Worm (Caenorhabditis elegans) whole organism, young adult: ENCODE results near the gene polk-1.

Experiments used
- B0261.1 ChIP-seq: sonication (generic microtip); optimal IDR thresholded peaks from 2 replicates; lab custom pipeline; 2016; ENCODE audit warnings: mild to moderate bottlenecking, missing genetic modification characterization, moderate library complexity, missing compliant biosample characterization
- F37B4.10 ChIP-seq: fragments of 200-800 bp; sonication (Bioruptor generic); IDR thresholded peaks from 2 replicates; pipeline ENCODE4 v1.3.6; 2022; ENCODE audit warnings: missing genetic modification characterization, missing compliant biosample characterization
- F39B2.1 ChIP-seq: fragments of 200-800 bp; sonication (Bioruptor generic); IDR thresholded peaks from 2 replicates; pipeline ENCODE4 v1.3.6; 2022; ENCODE audit warnings: missing genetic modification reagents, missing genetic modification characterization, missing compliant biosample characterization
- F52B5.7 ChIP-seq: sonication (generic microtip); optimal IDR thresholded peaks from 2 replicates; lab custom pipeline; 2016; ENCODE audit warnings: mild to moderate bottlenecking, missing genetic modification characterization, missing compliant biosample characterization
- F55B11.4 ChIP-seq: sonication (generic microtip); optimal IDR thresholded peaks from 2 replicates; lab custom pipeline; 2016; ENCODE audit warnings: missing compliant biosample characterization, missing genetic modification characterization, borderline replicate concordance; ENCODE audit not compliant: insufficient read depth
- F57A8.1 ChIP-seq: fragments of 200-800 bp; sonication (Bioruptor generic); optimal IDR thresholded peaks from 2 replicates; lab custom pipeline; 2018; ENCODE audit warnings: mild to moderate bottlenecking, missing genetic modification characterization, moderate library complexity, missing compliant biosample characterization
- K12H6.12 ChIP-seq: fragments of 200-800 bp; sonication (Bioruptor generic); optimal IDR thresholded peaks from 2 replicates; lab custom pipeline; 2018; ENCODE audit warnings: mild to moderate bottlenecking, missing genetic modification characterization, missing compliant biosample characterization
- Y79H2A.3 ChIP-seq: fragments of 200-800 bp; sonication (Bioruptor generic); conservative IDR thresholded peaks from 2 replicates; pipeline ENCODE4 v1.3.6; 2022; ENCODE audit warnings: missing genetic modification reagents, missing genetic modification characterization, missing compliant biosample characterization
- ama-1 ChIP-seq, 3 experiments: fragments of 150-350 bp in 1 of 3; sonication (generic microtip) in 2 of 3; optimal IDR thresholded peaks; 2 replicates each; lab custom pipeline; 2014 to 2018; ENCODE audit warnings: missing biosample characterization in 2 of 3, missing genetic modification characterization in 2 of 3, missing genetic modification reagents in 2 of 3
- aptf-2 ChIP-seq: fragments of 200-800 bp; sonication (Bioruptor generic); conservative IDR thresholded peaks from 2 replicates; pipeline ENCODE4 v1.3.6; 2022; ENCODE audit warnings: missing genetic modification reagents, missing genetic modification characterization, missing compliant biosample characterization
- atf-7 ChIP-seq: sonication (generic microtip); optimal IDR thresholded peaks from 2 replicates; lab custom pipeline; 2017; ENCODE audit warnings: mild to moderate bottlenecking, missing genetic modification characterization, missing compliant biosample characterization
- ccch-3 ChIP-seq: fragments of 200-800 bp; sonication (Bioruptor generic); optimal IDR thresholded peaks from 2 replicates; lab custom pipeline; 2018; ENCODE audit warnings: mild to moderate bottlenecking, missing genetic modification characterization, missing compliant biosample characterization
- chd-7 ChIP-seq: sonication (generic microtip); optimal IDR thresholded peaks from 2 replicates; lab custom pipeline; 2016; ENCODE audit warnings: mild to moderate bottlenecking, missing genetic modification characterization, moderate library complexity, missing compliant biosample characterization
- dpl-1 ChIP-seq: fragments of 150-350 bp; optimal IDR thresholded peaks from 2 replicates; lab custom pipeline; 2014; ENCODE audit warnings: missing biosample characterization, missing genetic modification reagents, missing genetic modification characterization
- egl-44 ChIP-seq: fragments of 200-800 bp; sonication (Bioruptor generic); IDR thresholded peaks from 2 replicates; pipeline ENCODE4 v1.3.6; 2022; ENCODE audit warnings: missing genetic modification reagents, missing genetic modification characterization, missing compliant biosample characterization
- gei-17 ChIP-seq: fragments of 200-800 bp; sonication (Bioruptor generic); optimal IDR thresholded peaks from 2 replicates; lab custom pipeline; 2018; ENCODE audit warnings: mild to moderate bottlenecking, missing genetic modification characterization, missing compliant biosample characterization
- hmg-20 ChIP-seq: fragments of 200-800 bp; sonication (Bioruptor generic); IDR thresholded peaks from 2 replicates; pipeline ENCODE4 v1.3.6; 2022; ENCODE audit warnings: missing genetic modification reagents, missing genetic modification characterization, missing compliant biosample characterization
- lag-1 ChIP-seq: fragments of 200-800 bp; sonication (Bioruptor generic); IDR thresholded peaks from 2 replicates; pipeline ENCODE4 v1.3.6; 2022; ENCODE audit warnings: missing genetic modification reagents, missing genetic modification characterization, missing compliant biosample characterization
- lin-54 ChIP-seq: fragments of 200-800 bp; sonication (Bioruptor generic); optimal IDR thresholded peaks from 2 replicates; lab custom pipeline; 2018; ENCODE audit warnings: mild to moderate bottlenecking, missing genetic modification characterization, missing compliant biosample characterization
- madf-10 ChIP-seq: sonication (generic microtip); optimal IDR thresholded peaks from 2 replicates; lab custom pipeline; 2016; ENCODE audit warnings: mild to moderate bottlenecking, missing genetic modification characterization, missing compliant biosample characterization
- mxl-1 ChIP-seq: sonication (generic microtip); optimal IDR thresholded peaks from 2 replicates; lab custom pipeline; 2016; ENCODE audit warnings: missing genetic modification characterization, missing compliant biosample characterization
- nfya-1 ChIP-seq: sonication (generic microtip); optimal IDR thresholded peaks from 2 replicates; lab custom pipeline; 2017; ENCODE audit warnings: antibody characterized with exemption, missing compliant biosample characterization, missing genetic modification characterization, borderline replicate concordance; ENCODE audit not compliant: insufficient read depth
- nhr-120 ChIP-seq: fragments of 200-800 bp; sonication (Bioruptor generic); IDR thresholded peaks from 2 replicates; pipeline ENCODE4 v1.3.6; 2022; ENCODE audit warnings: missing genetic modification characterization, missing compliant biosample characterization
- nhr-80 ChIP-seq: sonication (generic microtip); optimal IDR thresholded peaks from 2 replicates; lab custom pipeline; 2016; ENCODE audit warnings: missing genetic modification characterization, missing compliant biosample characterization
- nhr-90 ChIP-seq: sonication (generic microtip); optimal IDR thresholded peaks from 2 replicates; lab custom pipeline; 2016; ENCODE audit warnings: missing genotype, mild to moderate bottlenecking, missing genetic modification characterization, missing compliant biosample characterization
- pbrm-1 ChIP-seq: fragments of 200-800 bp; sonication (Bioruptor generic); IDR thresholded peaks from 2 replicates; pipeline ENCODE4 v1.3.6; 2022; ENCODE audit warnings: missing genetic modification reagents, missing genetic modification characterization, missing compliant biosample characterization
- rcor-1 ChIP-seq: fragments of 200-800 bp; sonication (Bioruptor generic); IDR thresholded peaks from 2 replicates; pipeline ENCODE4 v1.3.6; 2022; ENCODE audit warnings: missing genetic modification reagents, missing genetic modification characterization, missing compliant biosample characterization
- repo-1 ChIP-seq: sonication (generic microtip); optimal IDR thresholded peaks from 2 replicates; lab custom pipeline; 2017; ENCODE audit warnings: mild to moderate bottlenecking, missing genetic modification characterization, missing compliant biosample characterization
- rpc-1 ChIP-seq, 2 experiments: fragments of 150-350 bp in 1 of 2; sonication (generic microtip) in 1 of 2; optimal IDR thresholded peaks; 2 replicates each; lab custom pipeline; 2014 to 2018; ENCODE audit warnings: missing biosample characterization in 1 of 2, missing genetic modification characterization in 1 of 2, missing genetic modification reagents in 1 of 2, missing genotype in 1 of 2
- tbx-9 ChIP-seq: sonication (generic microtip); optimal IDR thresholded peaks from 2 replicates; lab custom pipeline; 2016; ENCODE audit warnings: borderline replicate concordance, missing genetic modification characterization, inconsistent platforms, missing compliant biosample characterization
- unc-130 ChIP-seq: sonication (generic microtip); optimal IDR thresholded peaks from 2 replicates; lab custom pipeline; 2016; ENCODE audit warnings: missing genetic modification reagents, missing genetic modification characterization, missing compliant biosample characterization
- xnd-1 ChIP-seq: sonication (generic microtip); optimal IDR thresholded peaks from 2 replicates; lab custom pipeline; 2016; ENCODE audit warnings: missing genotype, missing genetic modification reagents, missing genetic modification characterization, missing compliant biosample characterization
- ztf-18 ChIP-seq: sonication (generic microtip); optimal IDR thresholded peaks from 2 replicates; lab custom pipeline; 2016; ENCODE audit warnings: missing genotype, mild to moderate bottlenecking, missing genetic modification characterization, missing compliant biosample characterization
- ztf-26 ChIP-seq: sonication (generic microtip); optimal IDR thresholded peaks from 2 replicates; lab custom pipeline; 2017; ENCODE audit warnings: missing genetic modification characterization, missing compliant biosample characterization
- ztf-3 ChIP-seq: fragments of 200-800 bp; sonication (Bioruptor generic); optimal IDR thresholded peaks from 2 replicates; lab custom pipeline; 2018; ENCODE audit warnings: mild to moderate bottlenecking, missing genetic modification characterization, missing compliant biosample characterization

The polk-1 gene

DNA sequence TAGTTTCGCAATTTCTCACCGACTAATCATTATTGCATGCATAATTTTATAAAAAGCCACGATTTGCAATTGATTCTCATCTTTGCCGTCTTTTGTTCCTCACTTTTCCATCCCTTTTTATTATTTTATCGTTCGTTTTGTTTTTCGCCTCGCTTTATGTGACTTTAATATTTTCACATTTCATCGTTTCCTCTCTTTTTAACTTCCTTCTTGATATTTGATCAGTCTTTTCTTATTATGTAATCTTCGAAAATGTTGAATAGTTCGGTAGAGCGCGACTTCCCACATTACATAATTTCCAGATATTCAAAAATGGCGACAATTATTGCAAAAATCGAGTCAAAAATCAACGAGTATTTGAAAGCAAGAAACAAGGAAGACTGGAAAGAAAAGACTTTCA is 22.9 kb downstream of the polk-1 start, which contains the start of gene C06E1.1:
Gene C06E1.1 (plus strand): TSS at position 301 of the 400 bp plus-strand sequence.
- TF ChIP-seq gei-17 (GFP tag; lab: Kevin White, UChicago), result no peak
- no peak for TF ChIP-seq madf-10 (tag; lab: Kevin White, UChicago)
- TF ChIP-seq B0261.1 (tag; lab: Kevin White, UChicago), result no peak
- TF ChIP-seq pbrm-1 (GFP tag; lab: Robert Waterston, UW), result no peak
- TF ChIP-seq hmg-20, result no peak
- no peak for TF ChIP-seq unc-130
- no peak for TF ChIP-seq egl-44 (GFP tag; lab: Robert Waterston, UW)
- TF ChIP-seq F39B2.1, result no peak
- TF ChIP-seq nfya-1 (tag; lab: Kevin White, UChicago), result no peak
- TF ChIP-seq F37B4.10 (GFP tag; lab: Robert Waterston, UW), result no peak
- no peak for TF ChIP-seq atf-7
- no peak for TF ChIP-seq repo-1 (tag; lab: Kevin White, UChicago)

DNA sequence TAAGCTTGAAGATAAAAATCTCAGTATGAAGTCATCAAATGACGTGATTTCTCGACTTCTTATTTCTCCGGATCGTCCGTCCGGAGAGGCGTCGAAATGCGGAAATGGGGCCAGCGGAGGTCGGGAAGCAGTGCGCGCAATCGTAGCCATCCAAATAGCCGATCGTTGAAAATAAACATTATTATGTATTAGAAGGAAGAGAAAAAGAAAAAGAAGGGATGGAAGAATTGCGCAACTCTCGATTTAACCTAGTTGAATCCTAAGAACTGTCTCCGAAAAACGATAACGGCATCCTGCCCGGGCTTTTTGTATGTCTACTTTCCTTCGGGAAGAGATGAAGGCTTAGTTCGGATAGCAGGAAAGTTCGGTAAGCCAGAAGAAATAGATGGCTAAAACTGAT is 26.2 kb downstream of the polk-1 start:
- no peak for TF ChIP-seq rcor-1 (GFP tag; lab: Robert Waterston, UW)

DNA sequence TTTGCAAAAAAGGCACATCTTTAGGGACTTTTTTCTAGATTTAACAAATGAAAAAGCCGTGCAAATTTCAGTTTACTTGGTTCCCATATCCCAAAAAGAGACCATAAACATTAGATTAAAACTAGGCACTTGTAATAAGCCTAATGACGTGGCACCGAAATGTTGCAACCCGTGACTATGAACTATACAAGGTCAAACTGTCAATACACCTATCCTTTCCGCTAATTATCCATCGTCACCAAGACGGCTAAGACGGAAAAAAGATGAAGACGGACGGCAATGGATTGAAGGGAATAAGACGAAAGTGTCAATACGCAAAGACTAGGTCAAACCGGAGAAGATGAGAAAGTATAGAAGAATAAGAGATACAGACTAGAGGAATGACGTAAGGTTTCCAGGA is 29.4 kb downstream of the polk-1 start:
- TF ChIP-seq ztf-26 (tag; lab: Kevin White, UChicago), result no peak
- no peak for TF ChIP-seq chd-7
- no peak for TF ChIP-seq ccch-3 (GFP tag; lab: Kevin White, UChicago)
- no peak for TF ChIP-seq xnd-1 (tag; lab: Kevin White, UChicago)
- no peak for TF ChIP-seq F55B11.4 (tag; lab: Kevin White, UChicago)
- TF ChIP-seq aptf-2 (GFP tag; lab: Robert Waterston, UW), result no peak
- TF ChIP-seq rpc-1 (optimal IDR thresholded peaks at IDR 0.05; lab: Kevin White, UChicago), result no peak
- TF ChIP-seq rpc-1 (tag; optimal IDR thresholded peaks at IDR 0.05; lab: Kevin White, UChicago), result no peak

DNA sequence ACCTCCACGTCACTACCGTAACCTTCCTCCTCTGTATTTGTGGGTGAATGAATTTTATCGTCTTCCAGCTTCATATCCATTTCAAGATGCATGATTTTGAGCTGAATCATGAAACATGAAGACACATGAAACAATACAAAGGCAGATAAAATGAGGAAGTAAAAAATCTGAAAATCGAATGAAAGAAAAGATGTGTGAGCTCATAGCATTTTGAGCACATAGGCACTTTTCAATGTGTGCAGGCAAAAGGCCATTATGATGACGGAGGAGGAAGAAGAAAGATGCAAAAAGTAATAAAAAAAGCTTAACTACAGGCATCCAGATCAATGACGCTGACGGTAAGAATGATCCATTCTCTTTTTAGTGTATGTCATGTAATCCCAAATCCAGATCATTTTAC is 30.6 kb downstream of the polk-1 start, which contains the start of gene ztf-30:
Gene ztf-30 (minus strand): TSS at position 101 of the 400 bp plus-strand sequence.
- TF ChIP-seq dpl-1 (GFP tag; lab: Kevin White, UChicago), result no peak
- TF ChIP-seq F57A8.1 (GFP tag; lab: Kevin White, UChicago), result no peak
- TF ChIP-seq nfya-1 (tag; lab: Kevin White, UChicago), result no peak
- TF ChIP-seq nhr-120, result no peak
- TF ChIP-seq F52B5.7, result no peak
- no peak for TF ChIP-seq lin-54 (GFP tag; lab: Kevin White, UChicago)
- TF ChIP-seq lag-1 (GFP tag; lab: Robert Waterston, UW), result no peak
- TF ChIP-seq mxl-1 (tag; lab: Kevin White, UChicago), result no peak
- TF ChIP-seq nhr-90 (tag; lab: Kevin White, UChicago), result no peak
- TF ChIP-seq ztf-18 (tag; lab: Kevin White, UChicago), result no peak

DNA sequence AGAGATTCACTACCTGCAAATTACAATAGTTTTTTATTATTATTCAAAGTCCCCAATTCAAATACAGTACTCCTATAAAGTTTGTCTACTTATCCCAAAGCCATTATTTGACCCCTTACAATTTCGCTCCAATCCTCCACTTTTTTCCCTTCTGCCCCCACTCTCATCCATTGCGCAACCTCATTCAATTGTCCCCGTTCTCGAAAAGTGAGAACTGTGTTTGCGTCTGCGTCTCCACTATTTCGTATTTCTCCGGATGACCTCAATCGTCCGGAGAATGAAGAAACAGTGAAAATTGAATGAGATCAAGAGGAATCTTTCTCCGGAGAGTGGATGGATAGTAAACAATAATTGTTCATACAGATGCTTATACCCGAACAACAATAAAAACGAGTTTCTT is 31.7 kb downstream of the polk-1 start:
- TF ChIP-seq F37B4.10 (GFP tag; lab: Robert Waterston, UW) (no peak), Y79H2A.3 (no peak)

DNA sequence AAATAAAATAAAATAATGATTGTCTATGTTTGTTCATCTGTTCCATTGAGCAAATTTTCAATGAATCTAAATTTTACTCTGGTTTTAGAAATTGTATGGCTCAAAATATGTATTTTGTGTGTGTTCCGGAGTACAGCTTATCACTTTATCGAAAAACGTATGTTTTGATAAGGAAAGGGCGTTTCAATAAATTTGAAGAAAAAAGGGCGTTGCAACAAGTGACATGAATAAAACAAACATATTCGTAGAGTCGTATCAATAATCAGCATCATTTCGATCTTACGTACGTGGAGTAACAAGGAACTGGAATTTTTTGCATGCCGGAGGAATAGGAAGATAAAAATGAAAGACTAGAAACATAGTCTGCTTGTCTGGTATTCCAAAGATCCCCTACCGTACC is 34.3 kb downstream of the polk-1 start:
- TF ChIP-seq ztf-3 (GFP tag; lab: Kevin White, UChicago) (no peak), ztf-18 (tag; lab: Kevin White, UChicago) (no peak), ama-1 (optimal IDR thresholded peaks at IDR 0.05; lab: Kevin White, UChicago) (no peak), ama-1 (GFP tag; optimal IDR thresholded peaks at IDR 0.05; lab: Kevin White, UChicago) (no peak), K12H6.12 (tag; lab: Kevin White, UChicago) (no peak), tbx-9 (tag; lab: Kevin White, UChicago) (no peak), nhr-80 (peak; percentile 55)
- TF ChIP-seq, all 124 proteins: peak for 1
